Fruit fly (Drosophila melanogaster) whole organism, wandering third instar larva: ENCODE data around the gene CG8349.

Experiments used
- Abd-B ChIP-seq: fragments of >200 bp; optimal IDR thresholded peaks from 2 replicates; lab custom pipeline; 2017; ENCODE audit warnings: missing biosample characterization, missing genetic modification characterization
- CG32264 ChIP-seq: fragments of 200-800 bp; sonication (Bioruptor generic); optimal IDR thresholded peaks from 2 replicates; lab custom pipeline; 2016; ENCODE audit warnings: missing biosample characterization, missing genetic modification characterization
- CG9705 ChIP-seq: fragments of 200-800 bp; sonication (Bioruptor generic); optimal IDR thresholded peaks from 2 replicates; lab custom pipeline; 2018; ENCODE audit warnings: missing biosample characterization, mild to moderate bottlenecking, missing genetic modification characterization
- CrebA ChIP-seq: fragments of 200-800 bp; sonication (Bioruptor generic); optimal IDR thresholded peaks from 2 replicates; lab custom pipeline; 2016; ENCODE audit warnings: missing biosample characterization, mild to moderate bottlenecking, missing genetic modification characterization, borderline replicate concordance
- Dfd ChIP-seq: fragments of >200 bp; optimal IDR thresholded peaks from 2 replicates; lab custom pipeline; 2017; ENCODE audit warnings: missing biosample characterization, missing genetic modification characterization
- Dif ChIP-seq: fragments of 200-275, 200-300 bp; sonication (Bioruptor generic); optimal IDR thresholded peaks from 2 replicates; lab custom pipeline; 2018; ENCODE audit warnings: missing biosample characterization, missing genetic modification characterization; ENCODE audit not compliant: partially characterized antibody
- GATAd ChIP-seq: sonication (Bioruptor generic); optimal IDR thresholded peaks from 2 replicates; lab custom pipeline; 2016; ENCODE audit warnings: missing biosample characterization, missing genetic modification characterization
- HLH106 ChIP-seq: fragments of 200-800 bp; optimal IDR thresholded peaks from 3 replicates; lab custom pipeline; 2019; ENCODE audit warnings: missing biosample characterization, mild to moderate bottlenecking, missing genetic modification characterization, moderate library complexity
- Hnf4 ChIP-seq: fragments of 200-800 bp; sonication (Bioruptor generic); optimal IDR thresholded peaks from 2 replicates; lab custom pipeline; 2016; ENCODE audit warnings: missing biosample characterization, mild to moderate bottlenecking, missing genetic modification characterization
- Hr78 ChIP-seq: fragments of >200 bp; optimal IDR thresholded peaks from 2 replicates; lab custom pipeline; 2017; ENCODE audit warnings: missing biosample characterization, missing genetic modification characterization
- Hr83 ChIP-seq: fragments of 200-300 bp; sonication (Bioruptor generic); optimal IDR thresholded peaks from 2 replicates; lab custom pipeline; 2016; ENCODE audit warnings: missing biosample characterization, mild to moderate bottlenecking, missing genetic modification characterization, moderate library complexity; ENCODE audit not compliant: poor library complexity, severe bottlenecking
- Jra ChIP-seq: sonication (Bioruptor generic); optimal IDR thresholded peaks from 2 replicates; lab custom pipeline; 2016; ENCODE audit warnings: missing biosample characterization, missing genetic modification characterization
- Mio ChIP-seq: sonication (Bioruptor generic); optimal IDR thresholded peaks from 2 replicates; lab custom pipeline; 2016; ENCODE audit warnings: missing biosample characterization, missing genetic modification characterization
- Myc ChIP-seq: fragments of >200 bp; optimal IDR thresholded peaks from 2 replicates; lab custom pipeline; 2017
- N ChIP-seq: fragments of >200 bp; optimal IDR thresholded peaks from 2 replicates; lab custom pipeline; 2018; ENCODE audit warnings: missing biosample characterization, missing external identifiers, missing genetic modification characterization
- OdsH ChIP-seq: fragments of 200-800 bp; sonication (Bioruptor generic); optimal IDR thresholded peaks from 2 replicates; lab custom pipeline; 2016; ENCODE audit warnings: missing biosample characterization, mild to moderate bottlenecking, missing genetic modification characterization
- Rel ChIP-seq, 2 experiments: fragments of 200-800 bp; sonication (Bioruptor generic) in 1 of 2; optimal IDR thresholded peaks; 2 replicates in 1 of 2; 3 replicates in 1 of 2; lab custom pipeline; 2016 to 2019; ENCODE audit warnings: mild to moderate bottlenecking in 2 of 2, missing biosample characterization in 2 of 2, missing genetic modification characterization in 2 of 2, moderate library complexity in 1 of 2
- Sp1 ChIP-seq: fragments of 200-800 bp; sonication (Bioruptor generic); optimal IDR thresholded peaks from 3 replicates; lab custom pipeline; 2019; ENCODE audit warnings: missing biosample characterization, mild to moderate bottlenecking, missing genetic modification characterization, moderate library complexity
- Vsx2 ChIP-seq: fragments of 200-300, 225-300 bp; sonication (Bioruptor generic); optimal IDR thresholded peaks from 2 replicates; lab custom pipeline; 2018; ENCODE audit warnings: missing biosample characterization, missing genetic modification characterization; ENCODE audit not compliant: partially characterized antibody
- br ChIP-seq: fragments of 200-800 bp; sonication (Bioruptor generic); optimal IDR thresholded peaks from 2 replicates; lab custom pipeline; 2016; ENCODE audit warnings: missing biosample characterization, missing genetic modification characterization
- brk ChIP-seq: fragments of 200-800 bp; sonication (Bioruptor generic); optimal IDR thresholded peaks from 2 replicates; lab custom pipeline; 2016; ENCODE audit warnings: missing biosample characterization, mild to moderate bottlenecking, missing genetic modification characterization
- dl ChIP-seq, 2 experiments: fragments of 175-275, 200-275 bp in 1 of 2; fragments of 200-275 bp in 1 of 2; sonication (Bioruptor generic); optimal IDR thresholded peaks; lab custom pipeline; 2018; ENCODE audit warnings: mild to moderate bottlenecking in 2 of 2, missing biosample characterization in 2 of 2, missing genetic modification characterization in 2 of 2, moderate library complexity in 2 of 2; ENCODE audit not compliant: partially characterized antibody in 2 of 2, insufficient read depth in 1 of 2
- dmrt93B ChIP-seq: fragments of 200-800 bp; sonication (Bioruptor generic); optimal IDR thresholded peaks from 2 replicates; lab custom pipeline; 2018; ENCODE audit warnings: missing biosample characterization, mild to moderate bottlenecking, missing genetic modification characterization
- dsf ChIP-seq: sonication (Bioruptor generic); optimal IDR thresholded peaks from 2 replicates; lab custom pipeline; 2016; ENCODE audit warnings: missing biosample characterization, missing genetic modification characterization, borderline replicate concordance
- ey ChIP-seq: fragments of 200-800 bp; sonication (Bioruptor generic); optimal IDR thresholded peaks from 2 replicates; lab custom pipeline; 2016; ENCODE audit warnings: missing biosample characterization, missing genetic modification characterization
- foxo ChIP-seq, 2 experiments: fragments of 200-800 bp; sonication (Bioruptor generic); optimal IDR thresholded peaks; 2 replicates in 1 of 2; 3 replicates in 1 of 2; lab custom pipeline; 2016 to 2017; ENCODE audit warnings: missing biosample characterization in 2 of 2, missing genetic modification characterization in 2 of 2
- fru ChIP-seq: fragments of 200-800 bp; sonication (Bioruptor generic); optimal IDR thresholded peaks from 3 replicates; lab custom pipeline; 2016; ENCODE audit warnings: missing biosample characterization, mild to moderate bottlenecking, missing genetic modification characterization
- h ChIP-seq: fragments of 200-800 bp; sonication (Bioruptor generic); optimal IDR thresholded peaks from 3 replicates; lab custom pipeline; 2016; ENCODE audit warnings: missing biosample characterization, mild to moderate bottlenecking, missing genetic modification characterization
- jim ChIP-seq: fragments of 175-275, 200-325 bp; sonication (Bioruptor generic); optimal IDR thresholded peaks from 2 replicates; lab custom pipeline; 2016; ENCODE audit warnings: missing biosample characterization, mild to moderate bottlenecking, missing genetic modification characterization
- lola ChIP-seq: fragments of >200 bp; optimal IDR thresholded peaks from 2 replicates; lab custom pipeline; 2017; ENCODE audit warnings: missing biosample characterization, missing genetic modification characterization
- pan ChIP-seq: fragments of >200 bp; optimal IDR thresholded peaks from 2 replicates; lab custom pipeline; 2017
- psq ChIP-seq: fragments of 200-800 bp; sonication (Bioruptor generic); optimal IDR thresholded peaks from 3 replicates; lab custom pipeline; 2017; ENCODE audit warnings: missing biosample characterization, mild to moderate bottlenecking, missing genetic modification characterization, moderate library complexity
- rgr ChIP-seq: fragments of 200-800 bp; sonication (Bioruptor generic); optimal IDR thresholded peaks from 3 replicates; lab custom pipeline; 2016; ENCODE audit warnings: missing biosample characterization, mild to moderate bottlenecking, missing genetic modification characterization
- sage ChIP-seq: fragments of 200-800 bp; sonication (Bioruptor generic); optimal IDR thresholded peaks from 2 replicates; lab custom pipeline; 2016; ENCODE audit warnings: missing biosample characterization, mild to moderate bottlenecking, missing genetic modification characterization
- sv ChIP-seq: fragments of 200-800 bp; sonication (Bioruptor generic); optimal IDR thresholded peaks from 3 replicates; lab custom pipeline; 2016; ENCODE audit warnings: missing biosample characterization, missing genetic modification characterization
- tai ChIP-seq: sonication (Bioruptor generic); optimal IDR thresholded peaks from 2 replicates; lab custom pipeline; 2016; ENCODE audit warnings: missing biosample characterization, missing genetic modification characterization
- usp ChIP-seq: fragments of >200 bp; optimal IDR thresholded peaks from 2 replicates; lab custom pipeline; 2017; ENCODE audit warnings: missing biosample characterization, missing genetic modification characterization
- woc ChIP-seq: sonication (Bioruptor generic); optimal IDR thresholded peaks from 2 replicates; lab custom pipeline; 2016; ENCODE audit warnings: missing biosample characterization, mild to moderate bottlenecking, missing genetic modification characterization

The CG8349 gene

dm6 chr2L:8205871-8206270, 9.8 kb upstream of the CG8349 start, which contains the start of gene CG8419:
CG8419 (plus strand) TSS chr2L:8206171.
- TF ChIP-seq Dfd (GFP tag; lab: Kevin White, UChicago) (no peak), Mio (GFP tag; lab: Kevin White, UChicago) (no peak), brk (GFP tag; lab: Kevin White, UChicago) (no peak), GATAd (no peak), tai (GFP tag; lab: Kevin White, UChicago) (no peak), OdsH (GFP tag; lab: Kevin White, UChicago) (no peak), h (GFP tag; lab: Kevin White, UChicago) (no peak), CrebA (GFP tag; lab: Kevin White, UChicago) (no peak), fru (GFP tag; lab: Kevin White, UChicago) (no peak), sage (GFP tag; lab: Kevin White, UChicago) (no peak), sv (no peak), Rel (GFP tag; optimal IDR thresholded peaks at IDR 0.05; lab: Kevin White, UChicago) (no peak), Rel (tag; optimal IDR thresholded peaks at IDR 0.05; lab: Kevin White, UChicago) (no peak), CG32264 (GFP tag; lab: Kevin White, UChicago) (no peak), Hr78 (GFP tag; lab: Kevin White, UChicago) (no peak), Jra (GFP tag; lab: Kevin White, UChicago) (no peak), Hr83 (GFP tag; lab: Kevin White, UChicago) (no peak), ey (GFP tag; lab: Kevin White, UChicago) (no peak), foxo (GFP tag; optimal IDR thresholded peaks at IDR 0.05; lab: Kevin White, UChicago) (no peak), rgr (no peak), Sp1 (GFP tag; lab: Kevin White, UChicago) (no peak)
- TF ChIP-seq, all 38 proteins: peak for 0

DNA sequence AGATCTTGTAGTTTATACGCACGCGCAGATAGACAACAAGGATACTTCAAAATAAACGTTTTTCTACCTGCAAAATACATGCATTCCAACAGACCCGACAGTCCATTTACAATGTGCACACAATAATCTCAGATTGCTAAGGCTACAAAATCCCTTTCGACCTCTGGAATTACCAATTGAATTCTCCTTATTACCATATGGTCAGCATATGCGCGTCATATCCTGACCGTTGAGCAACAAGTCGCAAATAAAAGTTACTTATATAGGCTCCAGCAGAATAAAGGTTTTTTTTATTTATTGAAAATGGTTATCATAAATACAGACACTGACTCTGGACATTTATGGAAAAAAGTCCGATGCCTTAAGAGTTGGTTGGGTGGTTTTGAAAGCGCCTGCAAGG, 6.4 kb upstream of the CG8349 start:
- no peak for TF ChIP-seq foxo (GFP tag; optimal IDR thresholded peaks at IDR 0.05; lab: Kevin White, UChicago)
- TF ChIP-seq psq, result no peak
- TF ChIP-seq fru (GFP tag; lab: Kevin White, UChicago), result no peak
- no peak for TF ChIP-seq CrebA (GFP tag; lab: Kevin White, UChicago)
- TF ChIP-seq GATAd, result no peak
- no peak for TF ChIP-seq woc
- no peak for TF ChIP-seq sage (GFP tag; lab: Kevin White, UChicago)
- TF ChIP-seq Jra (GFP tag; lab: Kevin White, UChicago), result no peak
- TF ChIP-seq Myc (lab: Kevin White, UChicago), result no peak
- TF ChIP-seq CG9705 (GFP tag; lab: Kevin White, UChicago), result no peak
- no peak for TF ChIP-seq tai (GFP tag; lab: Kevin White, UChicago)
- TF ChIP-seq dl (GFP tag; optimal IDR thresholded peaks at IDR 0.05; lab: Kevin White, UChicago; ENCODE audit: insufficient read depth in 1 of 2, partially characterized antibody in 2 of 2), result no peak
- no peak for TF ChIP-seq br (GFP tag; lab: Kevin White, UChicago)
- TF ChIP-seq Rel (GFP tag; optimal IDR thresholded peaks at IDR 0.05; lab: Kevin White, UChicago), result no peak
- TF ChIP-seq Rel (tag; optimal IDR thresholded peaks at IDR 0.05; lab: Kevin White, UChicago), result no peak
- TF ChIP-seq HLH106 (tag; lab: Kevin White, UChicago), result no peak
- TF ChIP-seq Dfd (GFP tag; lab: Kevin White, UChicago), result no peak
- TF ChIP-seq Abd-B (GFP tag; lab: Kevin White, UChicago), result no peak

dm6 chr2L:8210468-8210867, 5.2 kb upstream of the CG8349 start:
- no peak for TF ChIP-seq pan
- no peak for TF ChIP-seq rgr
- no peak for TF ChIP-seq Dfd (GFP tag; lab: Kevin White, UChicago)
- no peak for TF ChIP-seq jim (GFP tag; lab: Kevin White, UChicago)
- TF ChIP-seq lola (GFP tag; lab: Kevin White, UChicago), result no peak
- TF ChIP-seq CrebA (GFP tag; lab: Kevin White, UChicago), result no peak
- TF ChIP-seq CG32264 (GFP tag; lab: Kevin White, UChicago), result no peak
- TF ChIP-seq Vsx2 (GFP tag; lab: Kevin White, UChicago), result no peak
- TF ChIP-seq woc, result no peak
- no peak for TF ChIP-seq sv
- no peak for TF ChIP-seq Abd-B (GFP tag; lab: Kevin White, UChicago)
- no peak for TF ChIP-seq Jra (GFP tag; lab: Kevin White, UChicago)
- TF ChIP-seq brk (GFP tag; lab: Kevin White, UChicago), result no peak
- no peak for TF ChIP-seq h (GFP tag; lab: Kevin White, UChicago)
- TF ChIP-seq GATAd, result no peak

dm6 chr2L:8211070-8211469, 4.6 kb upstream of the CG8349 start, which contains the start of gene Ssb-c31a:
Ssb-c31a (plus strand) TSS chr2L:8211347.
- TF ChIP-seq Dif, result no peak
- TF ChIP-seq CG9705 (GFP tag; lab: Kevin White, UChicago), result peak; percentile 38
- peak; percentile 60 for TF ChIP-seq OdsH (GFP tag; lab: Kevin White, UChicago)
- TF ChIP-seq dmrt93B (GFP tag; lab: Kevin White, UChicago), result peak; percentile 32
- peak; percentile 72 for TF ChIP-seq rgr
- TF ChIP-seq jim (GFP tag; lab: Kevin White, UChicago), result no peak
- TF ChIP-seq usp (GFP tag; lab: Kevin White, UChicago), result no peak
- peak; percentile 78 for TF ChIP-seq fru (GFP tag; lab: Kevin White, UChicago)
- peak; percentile 73 for TF ChIP-seq woc
- no peak for TF ChIP-seq Abd-B (GFP tag; lab: Kevin White, UChicago)
- peak; percentile 90 for TF ChIP-seq Jra (GFP tag; lab: Kevin White, UChicago)
- no peak for TF ChIP-seq pan
- no peak for TF ChIP-seq Hr83 (GFP tag; lab: Kevin White, UChicago)
- no peak for TF ChIP-seq Dfd (GFP tag; lab: Kevin White, UChicago)
- peak; percentile 61 for TF ChIP-seq GATAd
- TF ChIP-seq Hnf4 (GFP tag; lab: Kevin White, UChicago), result peak; percentile 81
- no peak for TF ChIP-seq Vsx2 (GFP tag; lab: Kevin White, UChicago)
- peak; percentile 71 to 75 for TF ChIP-seq foxo (GFP tag; optimal IDR thresholded peaks at IDR 0.05; lab: Kevin White, UChicago)
- TF ChIP-seq CG32264 (GFP tag; lab: Kevin White, UChicago), result peak; percentile 34
- peak; percentile 68 for TF ChIP-seq HLH106 (tag; lab: Kevin White, UChicago)
- no peak for TF ChIP-seq Mio (GFP tag; lab: Kevin White, UChicago)
- no peak for TF ChIP-seq lola (GFP tag; lab: Kevin White, UChicago)
- TF ChIP-seq N (GFP tag; lab: Kevin White, UChicago), result no peak
- peak; percentile 81 for TF ChIP-seq dsf (GFP tag; lab: Kevin White, UChicago)
- peak; percentile 51 for TF ChIP-seq ey (GFP tag; lab: Kevin White, UChicago)
